Fruit fly (Drosophila melanogaster) Kc167 (cell line): ENCODE results near the gene GNBP1.

Experiments used
- Sin3A ChIP-seq: fragments of >200 bp; optimal IDR thresholded peaks from 2 replicates; lab custom pipeline; 2018; ENCODE audit warnings: missing external identifiers
- insv ChIP-seq: fragments of >200 bp; optimal IDR thresholded peaks from 3 replicates; lab custom pipeline; 2018; ENCODE audit warnings: missing external identifiers

DNA sequence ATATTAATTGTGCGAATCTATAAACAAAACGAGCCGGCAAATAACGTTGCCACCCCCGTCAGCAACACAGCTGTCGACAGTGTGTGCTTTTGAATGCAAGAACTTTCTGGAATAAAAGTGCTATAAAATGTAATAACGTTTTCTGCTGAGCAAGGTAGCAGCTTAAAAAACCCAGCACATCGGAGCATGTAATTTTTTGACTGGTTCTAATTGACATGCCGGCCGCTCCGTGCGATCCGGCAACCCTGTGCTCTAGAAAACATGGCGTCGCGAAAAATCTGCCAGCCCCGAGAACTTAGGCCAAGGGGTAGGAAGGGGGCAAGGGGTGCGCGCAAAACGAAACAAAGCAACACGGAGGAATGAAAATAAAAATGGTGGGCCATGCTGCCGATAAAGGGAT lies 3.4 kb upstream of the GNBP1 start:
- TF ChIP-seq Sin3A (lab: Kevin White, UChicago) (no peak), insv (lab: Kevin White, UChicago) (no peak)
